Worm (Caenorhabditis elegans) whole organism, young adult: ENCODE data around the gene asp-8.

Source experiments
- F23B12.7 ChIP-seq: sonication (generic microtip); optimal IDR thresholded peaks from 2 replicates; lab custom pipeline; 2017; ENCODE audit warnings: missing genetic modification characterization, mild to moderate bottlenecking, missing compliant biosample characterization, antibody characterized with exemption, moderate library complexity; ENCODE audit not compliant: insufficient read depth
- Y95B8A.8 ChIP-seq: fragments of 200-800 bp; sonication (Bioruptor generic); IDR thresholded peaks from 2 replicates; pipeline ENCODE4 v1.3.6; 2022; ENCODE audit warnings: missing genetic modification reagents, missing genetic modification characterization, missing compliant biosample characterization
- let-607 ChIP-seq, 2 experiments: fragments of 200-800 bp in 1 of 2; sonication (Bioruptor generic) in 1 of 2; sonication (generic microtip) in 1 of 2; optimal IDR thresholded peaks; 2 replicates each; lab custom pipeline; 2016 to 2018; ENCODE audit warnings: mild to moderate bottlenecking in 2 of 2, missing compliant biosample characterization in 2 of 2, missing genetic modification characterization in 2 of 2, moderate library complexity in 2 of 2, missing genotype in 1 of 2
- lin-26 ChIP-seq: fragments of 200-800 bp; sonication (Bioruptor generic); IDR thresholded peaks from 2 replicates; pipeline ENCODE4 v1.3.6; 2022; ENCODE audit warnings: missing genetic modification reagents, missing genetic modification characterization, missing compliant biosample characterization
- lsl-1 ChIP-seq: fragments of 200-800 bp; sonication (Bioruptor generic); optimal IDR thresholded peaks from 2 replicates; lab custom pipeline; 2018; ENCODE audit warnings: mild to moderate bottlenecking, missing genetic modification characterization, moderate library complexity, missing compliant biosample characterization
- nfya-2 ChIP-seq: fragments of 200-800 bp; sonication (Bioruptor generic); IDR thresholded peaks from 2 replicates; pipeline ENCODE4 v1.3.6; 2022; ENCODE audit warnings: missing genetic modification reagents, missing genetic modification characterization, missing compliant biosample characterization
- snpc-4 ChIP-seq, 5 experiments: fragments of 150-350 bp in 1 of 5; sonication (generic microtip) in 4 of 5; optimal IDR thresholded peaks; 2 replicates each; lab custom pipeline; 2014 to 2018; ENCODE audit warnings: missing genetic modification characterization in 5 of 5, missing biosample characterization in 3 of 5, antibody characterized with exemption in 2 of 5, mild to moderate bottlenecking in 2 of 5, missing compliant biosample characterization in 2 of 5, missing genotype in 2 of 5, moderate library complexity in 2 of 5, missing genetic modification reagents in 1 of 5
- unc-62 ChIP-seq: fragments of 150-350 bp; optimal IDR thresholded peaks from 2 replicates; lab custom pipeline; 2014; ENCODE audit warnings: missing biosample characterization, missing genetic modification reagents, missing genetic modification characterization

ce11 chrV:3017930-3018329, 6.4 kb upstream of the asp-8 start:
- TF ChIP-seq F23B12.7 (tag; lab: Kevin White, UChicago) (no peak), nfya-2 (GFP tag; lab: Robert Waterston, UW) (no peak), snpc-4 (GFP tag; optimal IDR thresholded peaks at IDR 0.05; lab: Kevin White, UChicago) (no peak), snpc-4 (tag; optimal IDR thresholded peaks at IDR 0.05; lab: Kevin White, UChicago) (no peak), Y95B8A.8 (GFP tag; lab: Robert Waterston, UW) (no peak), lin-26 (GFP tag; lab: Robert Waterston, UW) (no peak), lsl-1 (GFP tag; lab: Kevin White, UChicago) (no peak), let-607 (tag; optimal IDR thresholded peaks at IDR 0.05; lab: Kevin White, UChicago) (no peak), unc-62 (no peak)
